Worm (Caenorhabditis elegans) whole organism, early embryonic: ENCODE data around the gene trpp-3.

Source experiments
- B0310.2 ChIP-seq: sonication (generic microtip); optimal IDR thresholded peaks from 2 replicates; lab custom pipeline; 2016; ENCODE audit warnings: mild to moderate bottlenecking, missing genetic modification characterization, missing compliant biosample characterization
- F13C5.2 ChIP-seq: sonication (generic microtip); optimal IDR thresholded peaks from 2 replicates; lab custom pipeline; 2017; ENCODE audit warnings: mild to moderate bottlenecking, missing genetic modification characterization, inconsistent platforms, missing compliant biosample characterization
- aly-1 ChIP-seq: sonication (generic microtip); optimal IDR thresholded peaks from 2 replicates; lab custom pipeline; 2016; ENCODE audit warnings: missing genetic modification characterization, missing compliant biosample characterization
- ama-1 ChIP-seq: fragments of 150-350 bp; optimal IDR thresholded peaks from 2 replicates; lab custom pipeline; 2014
- ceh-13 ChIP-seq: fragments of 200-800 bp; sonication (Bioruptor generic); optimal IDR thresholded peaks from 2 replicates; lab custom pipeline; 2018; ENCODE audit warnings: mild to moderate bottlenecking, missing genetic modification characterization, missing compliant biosample characterization
- ceh-36 ChIP-seq: sonication (generic microtip); optimal IDR thresholded peaks from 2 replicates; lab custom pipeline; 2016; ENCODE audit warnings: missing genetic modification characterization, inconsistent platforms, missing compliant biosample characterization
- ets-7 ChIP-seq: sonication (generic microtip); optimal IDR thresholded peaks from 2 replicates; lab custom pipeline; 2016; ENCODE audit warnings: missing genotype, missing genetic modification characterization, missing compliant biosample characterization
- flt-1 ChIP-seq: fragments of 200-800 bp; sonication (Bioruptor generic); IDR thresholded peaks from 2 replicates; pipeline ENCODE4 v1.3.6; 2022; ENCODE audit warnings: missing genetic modification characterization, missing compliant biosample characterization
- hmbx-1 ChIP-seq: sonication (generic microtip); optimal IDR thresholded peaks from 2 replicates; lab custom pipeline; 2016; ENCODE audit warnings: mild to moderate bottlenecking, missing genetic modification characterization, missing compliant biosample characterization
- hmg-4 ChIP-seq: fragments of 200-800 bp; sonication (Bioruptor generic); optimal IDR thresholded peaks from 2 replicates; lab custom pipeline; 2018; ENCODE audit warnings: mild to moderate bottlenecking, missing genetic modification characterization, missing compliant biosample characterization
- hnd-1 ChIP-seq: sonication (generic microtip); optimal IDR thresholded peaks from 2 replicates; lab custom pipeline; 2016; ENCODE audit warnings: missing genetic modification characterization, missing compliant biosample characterization
- pes-1 ChIP-seq: fragments of 200-800 bp; sonication (Bioruptor generic); IDR thresholded peaks from 2 replicates; pipeline ENCODE4 v1.3.6; 2022; ENCODE audit warnings: missing genetic modification reagents, missing genetic modification characterization, missing compliant biosample characterization
- scrt-1 ChIP-seq: fragments of 200-800 bp; sonication (Bioruptor generic); IDR thresholded peaks from 2 replicates; pipeline ENCODE4 v1.3.6; 2022; ENCODE audit warnings: missing genetic modification characterization, missing compliant biosample characterization
- sea-1 ChIP-seq: fragments of 200-800 bp; sonication (Bioruptor generic); conservative IDR thresholded peaks from 2 replicates; pipeline ENCODE4 v1.3.6; 2022; ENCODE audit warnings: missing genetic modification characterization, missing compliant biosample characterization
- tbx-37 ChIP-seq: fragments of 200-800 bp; sonication (Bioruptor generic); conservative IDR thresholded peaks from 2 replicates; pipeline ENCODE4 v1.3.6; 2022; ENCODE audit warnings: missing genetic modification reagents, missing genetic modification characterization, missing compliant biosample characterization
- tra-4 ChIP-seq: sonication (generic microtip); optimal IDR thresholded peaks from 2 replicates; lab custom pipeline; 2017; ENCODE audit warnings: missing genetic modification characterization, missing compliant biosample characterization

Gene trpp-3

ce11 chrIII:9565973-9566372 is 40.6 kb downstream of the trpp-3 start, which contains the start of gene C48B4.11:
C48B4.11 (minus strand) TSS chrIII:9566115.
- TF ChIP-seq ceh-36: no peak
- no peak for TF ChIP-seq sea-1 (GFP tag; lab: Robert Waterston, UW)
- no peak for TF ChIP-seq B0310.2 (tag; lab: Kevin White, UChicago)
- TF ChIP-seq hmg-4 (GFP tag; lab: Kevin White, UChicago): no peak
- no peak for TF ChIP-seq pes-1 (GFP tag; lab: Robert Waterston, UW)
- no peak for TF ChIP-seq tra-4
- TF ChIP-seq ceh-13 (GFP tag; lab: Kevin White, UChicago): no peak
- TF ChIP-seq ets-7: no peak
- TF ChIP-seq hmbx-1 (tag; lab: Kevin White, UChicago): no peak
- no peak for TF ChIP-seq scrt-1
- no peak for TF ChIP-seq tbx-37 (GFP tag; lab: Robert Waterston, UW)
- TF ChIP-seq hnd-1: no peak
- no peak for TF ChIP-seq aly-1 (tag; lab: Kevin White, UChicago)
- no peak for TF ChIP-seq flt-1 (GFP tag; lab: Robert Waterston, UW)

ce11 chrIII:9568451-9568850 is 43.1 kb downstream of the trpp-3 start, which contains the start of gene C48B4.13:
C48B4.13 (plus strand) TSS chrIII:9568751.
- TF ChIP-seq ama-1 (lab: Kevin White, UChicago): no peak
- TF ChIP-seq sea-1 (GFP tag; lab: Robert Waterston, UW): no peak
- no peak for TF ChIP-seq B0310.2 (tag; lab: Kevin White, UChicago)
- no peak for TF ChIP-seq flt-1 (GFP tag; lab: Robert Waterston, UW)
- no peak for TF ChIP-seq ceh-36
- TF ChIP-seq ceh-13 (GFP tag; lab: Kevin White, UChicago): no peak
- TF ChIP-seq hmg-4 (GFP tag; lab: Kevin White, UChicago): no peak
- no peak for TF ChIP-seq tbx-37 (GFP tag; lab: Robert Waterston, UW)
- TF ChIP-seq F13C5.2: no peak
- no peak for TF ChIP-seq aly-1 (tag; lab: Kevin White, UChicago)
- no peak for TF ChIP-seq ets-7
- no peak for TF ChIP-seq hmbx-1 (tag; lab: Kevin White, UChicago)
- no peak for TF ChIP-seq hnd-1

- TF ChIP-seq ceh-13 (GFP tag; lab: Kevin White, UChicago): no peak
- no peak for TF ChIP-seq aly-1 (tag; lab: Kevin White, UChicago)
- no peak for TF ChIP-seq tra-4
- TF ChIP-seq hnd-1: no peak
- no peak for TF ChIP-seq ets-7
- no peak for TF ChIP-seq ama-1 (lab: Kevin White, UChicago)
Measured at ce11 chrIII:9570869-9571268, 45.5 kb downstream of the trpp-3 start.
